Worm (Caenorhabditis elegans): Measurements from ENCODE around the gene argk-1.

DNA sequence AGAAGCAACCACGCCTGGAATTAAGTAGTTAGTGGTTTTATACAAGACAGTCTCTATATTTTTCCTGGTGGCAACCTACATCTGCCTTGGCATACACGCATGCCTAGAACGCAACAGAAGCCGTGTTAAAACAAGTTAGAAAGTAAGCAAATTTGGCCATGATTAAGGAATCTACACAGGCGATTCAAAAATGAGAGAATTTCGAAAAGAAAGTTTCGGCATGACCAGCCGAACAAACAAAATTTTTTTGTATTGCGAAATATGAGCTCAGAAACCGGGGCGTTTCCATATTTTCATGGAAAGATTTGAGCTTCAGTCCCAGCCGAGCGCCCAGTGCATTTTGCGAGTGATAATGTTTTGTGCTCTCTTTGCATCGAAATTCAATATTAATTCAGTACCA lies 43.6 kb upstream of the argk-1 start, which contains the start of gene F14H3.15:
- no peak for TF ChIP-seq tbx-2 (tag; optimal IDR thresholded peaks at IDR 0.05)
- no peak for TF ChIP-seq pag-3 (tag; optimal IDR thresholded peaks at IDR 0.05; ENCODE audit: borderline replicate concordance, insufficient read depth)
- TF ChIP-seq nhr-77 (tag; optimal IDR thresholded peaks at IDR 0.05): no peak
- no peak for TF ChIP-seq hpl-2 (GFP tag; optimal IDR thresholded peaks at IDR 0.05)
- no peak for TF ChIP-seq mdl-1 (tag; optimal IDR thresholded peaks at IDR 0.05)
- TF ChIP-seq lin-39 (tag; optimal IDR thresholded peaks at IDR 0.05): no peak
- TF ChIP-seq egl-27 (tag; optimal IDR thresholded peaks at IDR 0.05): no peak
- no peak for TF ChIP-seq snpc-4 (tag; optimal IDR thresholded peaks at IDR 0.05)
- no peak for TF ChIP-seq nhr-12 (tag; optimal IDR thresholded peaks at IDR 0.05)

Data from whole organism, L1 larva.